Fruit fly (Drosophila melanogaster) whole organism, embryonic: ENCODE data around the gene CG12347.

Experiments
- Ada2b ChIP-seq: fragments of 200-800 bp; sonication (Bioruptor generic); IDR thresholded peaks from 2 replicates; pipeline ENCODE4 v1.3.6; 2022; ENCODE audit warnings: missing biosample characterization, missing genetic modification characterization
- CG10654 ChIP-seq: fragments of 200-800 bp; sonication (Bioruptor generic); optimal IDR thresholded peaks from 2 replicates; lab custom pipeline; 2016; ENCODE audit warnings: missing biosample characterization, missing genetic modification characterization
- CG12299 ChIP-seq: fragments of 200-800 bp; sonication (Bioruptor generic); optimal IDR thresholded peaks from 2 replicates; lab custom pipeline; 2018; ENCODE audit warnings: missing biosample characterization, mild to moderate bottlenecking, missing genetic modification characterization
- CG14667 ChIP-seq: fragments of 200-800 bp; sonication (Bioruptor generic); IDR thresholded peaks from 2 replicates; pipeline ENCODE4 v1.3.6; 2022; ENCODE audit warnings: missing biosample characterization, missing genetic modification characterization
- CG15601 ChIP-seq: fragments of 200-800 bp; sonication (Bioruptor generic); optimal IDR thresholded peaks from 3 replicates; lab custom pipeline; 2019; ENCODE audit warnings: missing biosample characterization, mild to moderate bottlenecking, missing genetic modification characterization, moderate library complexity
- CG1603 ChIP-seq: fragments of 200-800 bp; sonication (Bioruptor generic); optimal IDR thresholded peaks from 2 replicates; lab custom pipeline; 2019; ENCODE audit warnings: missing biosample characterization, mild to moderate bottlenecking, missing genetic modification characterization, moderate library complexity
- CG16813 ChIP-seq: fragments of 200-800 bp; sonication (Bioruptor generic); IDR thresholded peaks from 3 replicates; pipeline ENCODE4 v1.3.6; 2022; ENCODE audit warnings: missing biosample characterization, missing genetic modification characterization; ENCODE audit not compliant: partially characterized antibody
- CG17186 ChIP-seq: fragments of 200-800 bp; sonication (Bioruptor generic); optimal IDR thresholded peaks from 3 replicates; lab custom pipeline; 2017; ENCODE audit warnings: missing biosample characterization, missing genetic modification reagents, missing genetic modification characterization
- CG1832 ChIP-seq: fragments of 200-800 bp; sonication (Bioruptor generic); optimal IDR thresholded peaks from 2 replicates; lab custom pipeline; 2017; ENCODE audit warnings: missing biosample characterization, mild to moderate bottlenecking, missing genetic modification characterization, inconsistent platforms
- CG2120 ChIP-seq: fragments of 200-800 bp; sonication (Bioruptor generic); optimal IDR thresholded peaks from 3 replicates; lab custom pipeline; 2016; ENCODE audit warnings: missing biosample characterization, missing genetic modification characterization
- CG8388 ChIP-seq: fragments of 200-800 bp; sonication (Bioruptor generic); optimal IDR thresholded peaks from 2 replicates; lab custom pipeline; 2019; ENCODE audit warnings: missing biosample characterization, mild to moderate bottlenecking, missing genetic modification characterization, moderate library complexity
- CG9609 ChIP-seq: fragments of 200-800 bp; sonication (Bioruptor generic); optimal IDR thresholded peaks from 3 replicates; lab custom pipeline; 2016; ENCODE audit warnings: missing biosample characterization, missing genetic modification characterization
- Chrac-16 ChIP-seq: fragments of 200-800 bp; sonication (Bioruptor generic); optimal IDR thresholded peaks from 3 replicates; lab custom pipeline; 2016; ENCODE audit warnings: missing biosample characterization, missing genetic modification characterization
- Dbx ChIP-seq: fragments of 200-800 bp; sonication (Bioruptor generic); IDR thresholded peaks from 3 replicates; pipeline ENCODE4 v1.3.6; 2022; ENCODE audit warnings: missing biosample characterization, missing genetic modification characterization
- Dll ChIP-seq: fragments of 200-800 bp; sonication (Bioruptor generic); IDR thresholded peaks from 4 replicates; pipeline ENCODE4 v1.3.6; 2022; ENCODE audit warnings: missing biosample characterization, missing genetic modification characterization; ENCODE audit not compliant: partially characterized antibody
- Dref ChIP-seq: fragments of 200-800 bp; sonication (Bioruptor generic); IDR thresholded peaks from 2 replicates; pipeline ENCODE4 v1.3.6; 2022; ENCODE audit warnings: missing biosample characterization, missing genetic modification characterization
- Ets65A ChIP-seq: fragments of 200-800 bp; sonication (Bioruptor generic); peaks from one replicate; lab custom pipeline; 2016; ENCODE audit warnings: missing biosample characterization, missing genetic modification characterization
- Fer2 ChIP-seq: fragments of 200-800 bp; sonication (Bioruptor generic); optimal IDR thresholded peaks from 2 replicates; lab custom pipeline; 2018; ENCODE audit warnings: missing biosample characterization, mild to moderate bottlenecking, missing genetic modification characterization, moderate library complexity
- Hand ChIP-seq: fragments of 200-800 bp; sonication (Bioruptor generic); optimal IDR thresholded peaks from 2 replicates; lab custom pipeline; 2017; ENCODE audit warnings: mild to moderate bottlenecking, missing biosample characterization, missing genetic modification reagents, missing genetic modification characterization
- Lim3 ChIP-seq: fragments of 200-800 bp; sonication (Bioruptor generic); IDR thresholded peaks from 2 replicates; pipeline ENCODE4 v1.3.6; 2022; ENCODE audit warnings: missing biosample characterization, missing genetic modification characterization
- Meics ChIP-seq: fragments of 200-800 bp; sonication (Bioruptor generic); optimal IDR thresholded peaks from 2 replicates; lab custom pipeline; 2017; ENCODE audit warnings: missing biosample characterization, mild to moderate bottlenecking, missing genetic modification characterization
- Myb ChIP-seq: fragments of 200-800 bp; sonication (Bioruptor generic); optimal IDR thresholded peaks from 2 replicates; lab custom pipeline; 2016; ENCODE audit warnings: missing biosample characterization, missing genetic modification characterization
- Poxn ChIP-seq: fragments of 200-800 bp; sonication (Bioruptor generic); IDR thresholded peaks from 2 replicates; pipeline ENCODE4 v1.3.6; 2022; ENCODE audit warnings: missing biosample characterization, missing genetic modification characterization
- Rfx ChIP-seq: fragments of 200-800 bp; sonication (Bioruptor generic); IDR thresholded peaks from 2 replicates; pipeline ENCODE4 v1.3.6; 2022; ENCODE audit warnings: missing biosample characterization, missing genetic modification characterization
- Ssrp ChIP-seq: fragments of 200-800 bp; sonication (Bioruptor generic); optimal IDR thresholded peaks from 2 replicates; lab custom pipeline; 2018; ENCODE audit warnings: missing biosample characterization, mild to moderate bottlenecking, missing genetic modification characterization, moderate library complexity
- Stat92E ChIP-seq, 3 experiments: fragments of >200 bp in 2 of 3; fragments of 200-800 bp in 1 of 3; sonication (Bioruptor generic) in 1 of 3; optimal IDR thresholded peaks; 2 replicates each; lab custom pipeline; 2017 to 2019; ENCODE audit warnings: missing biosample characterization in 3 of 3, missing genetic modification characterization in 3 of 3, mild to moderate bottlenecking in 1 of 3, moderate library complexity in 1 of 3
- bsh ChIP-seq, 2 experiments: fragments of 200-800 bp; sonication (Bioruptor generic); optimal IDR thresholded peaks; 2 replicates each; lab custom pipeline; 2017 to 2018; ENCODE audit warnings: mild to moderate bottlenecking in 2 of 2, missing biosample characterization in 2 of 2, missing genetic modification characterization in 2 of 2, moderate library complexity in 1 of 2
- caup ChIP-seq: fragments of 200-800 bp; sonication (Bioruptor generic); optimal IDR thresholded peaks from 3 replicates; lab custom pipeline; 2017; ENCODE audit warnings: missing biosample characterization, mild to moderate bottlenecking, missing genetic modification characterization, moderate library complexity; ENCODE audit not compliant: severe bottlenecking
- corto ChIP-seq: fragments of 200-800 bp; sonication (Bioruptor generic); optimal IDR thresholded peaks from 2 replicates; lab custom pipeline; 2016; ENCODE audit warnings: missing biosample characterization, mild to moderate bottlenecking, missing genetic modification characterization, moderate library complexity
- ems ChIP-seq: fragments of 200-800 bp; sonication (Bioruptor generic); optimal IDR thresholded peaks from 3 replicates; lab custom pipeline; 2016; ENCODE audit warnings: missing biosample characterization, missing genetic modification characterization
- fru ChIP-seq: fragments of >200 bp; optimal IDR thresholded peaks from 2 replicates; lab custom pipeline; 2017
- gcm ChIP-seq: fragments of 200-800 bp; sonication (Bioruptor generic); optimal IDR thresholded peaks from 2 replicates; lab custom pipeline; 2019; ENCODE audit warnings: missing biosample characterization, mild to moderate bottlenecking, missing genetic modification characterization, moderate library complexity
- grau ChIP-seq: fragments of 200-800 bp; optimal IDR thresholded peaks from 3 replicates; lab custom pipeline; 2019; ENCODE audit warnings: missing biosample characterization, mild to moderate bottlenecking, missing genetic modification characterization, moderate library complexity
- gt ChIP-seq: fragments of 200-800 bp; sonication (Bioruptor generic); IDR thresholded peaks from 2 replicates; pipeline ENCODE4 v1.3.6; 2022; ENCODE audit warnings: missing biosample characterization, missing genetic modification characterization
- her ChIP-seq: fragments of 200-800 bp; sonication (Bioruptor generic); optimal IDR thresholded peaks from 2 replicates; lab custom pipeline; 2016; ENCODE audit warnings: missing biosample characterization, missing genetic modification characterization
- insv ChIP-seq, 2 experiments: fragments of 200-800 bp; sonication (Bioruptor generic); optimal IDR thresholded peaks; 3 replicates each; lab custom pipeline; 2016 to 2018; ENCODE audit warnings: missing biosample characterization in 2 of 2, missing genetic modification characterization in 2 of 2
- pan ChIP-seq, 4 experiments: fragments of >200 bp in 3 of 4; fragments of 200-800 bp in 1 of 4; sonication (Bioruptor generic) in 1 of 4; optimal IDR thresholded peaks in 3 of 4; IDR thresholded peaks in 1 of 4; 2 replicates each; pipeline versions ENCODE4 v1.3.6 to Lab custom; 2017 to 2022; ENCODE audit warnings: missing biosample characterization in 2 of 4, missing genetic modification characterization in 2 of 4, mixed read lengths in 1 of 4
- pfk ChIP-seq: fragments of 200-800 bp; sonication (Bioruptor generic); optimal IDR thresholded peaks from 2 replicates; lab custom pipeline; 2018; ENCODE audit warnings: missing biosample characterization, mild to moderate bottlenecking, missing genetic modification characterization, moderate library complexity
- pzg ChIP-seq: fragments of 200-800 bp; sonication (Bioruptor generic); optimal IDR thresholded peaks from 3 replicates; lab custom pipeline; 2018; ENCODE audit warnings: missing biosample characterization, mild to moderate bottlenecking, missing genetic modification characterization, moderate library complexity
- run ChIP-seq: fragments of 200-800 bp; sonication (Bioruptor generic); optimal IDR thresholded peaks from 3 replicates; lab custom pipeline; 2018; ENCODE audit warnings: missing biosample characterization, mild to moderate bottlenecking, missing genetic modification characterization
- scrt ChIP-seq: fragments of 200-800 bp; sonication (Bioruptor generic); optimal IDR thresholded peaks from 2 replicates; lab custom pipeline; 2018; ENCODE audit warnings: missing biosample characterization, mild to moderate bottlenecking, missing genetic modification characterization, moderate library complexity
- seq ChIP-seq: fragments of 200-800 bp; sonication (Bioruptor generic); IDR thresholded peaks from 2 replicates; pipeline ENCODE4 v1.3.6; 2022; ENCODE audit warnings: missing biosample characterization, missing genetic modification characterization
- sim ChIP-seq: fragments of 200-800 bp; sonication (Bioruptor generic); IDR thresholded peaks from 2 replicates; pipeline ENCODE4 v1.3.6; 2022; ENCODE audit warnings: missing biosample characterization, missing genetic modification characterization
- sima ChIP-seq: fragments of 200-800 bp; sonication (Bioruptor generic); optimal IDR thresholded peaks from 2 replicates; lab custom pipeline; 2016; ENCODE audit warnings: missing biosample characterization, missing genetic modification characterization
- tgo ChIP-seq: fragments of 200-800 bp; sonication (Bioruptor generic); IDR thresholded peaks from 3 replicates; pipeline ENCODE4 v1.3.6; 2022; ENCODE audit warnings: missing biosample characterization, missing genetic modification characterization
- tna ChIP-seq: fragments of 200-800 bp; sonication (Bioruptor generic); IDR thresholded peaks from 2 replicates; pipeline ENCODE4 v1.3.6; 2022; ENCODE audit warnings: missing biosample characterization, missing genetic modification characterization; ENCODE audit not compliant: partially characterized antibody
- wek ChIP-seq: fragments of 200-800 bp; sonication (Bioruptor generic); optimal IDR thresholded peaks from 3 replicates; lab custom pipeline; 2018; ENCODE audit warnings: missing biosample characterization, mild to moderate bottlenecking, missing genetic modification characterization, moderate library complexity
- zen2 ChIP-seq: fragments of 200-800 bp; sonication (Bioruptor generic); IDR thresholded peaks from 3 replicates; pipeline ENCODE4 v1.3.6; 2022; ENCODE audit warnings: missing biosample characterization, missing genetic modification characterization; ENCODE audit not compliant: partially characterized antibody

The CG12347 gene

dm6 chr3R:17919108-17919882, 13.1 kb downstream of the CG12347 start, which contains the start of gene cpo (continued):
- peak; percentile 88 for TF ChIP-seq sim (GFP tag; lab: Robert Waterston, UW)
- TF ChIP-seq Meics (GFP tag; lab: Kevin White, UChicago): peak; percentile 96
- peak; percentile 82 for TF ChIP-seq Fer2 (tag; lab: Kevin White, UChicago)
- peak; percentile 100 for TF ChIP-seq Ets65A (GFP tag; lab: Kevin White, UChicago)
- peak; percentile 77 for TF ChIP-seq Hand
- peak; percentile 77 for TF ChIP-seq pfk (GFP tag; lab: Kevin White, UChicago)
- peak in 1 of 2 experiments; percentile 88 for TF ChIP-seq bsh (GFP tag; optimal IDR thresholded peaks at IDR 0.05; lab: Kevin White, UChicago)
- TF ChIP-seq seq: peak; percentile 83
- TF ChIP-seq CG10654: peak; percentile 87
- TF ChIP-seq pan (optimal IDR thresholded peaks at IDR 0.05; lab: Kevin White, UChicago): no peak
- peak in 1 of 2 experiments; percentile 93 for TF ChIP-seq pan (GFP tag; optimal IDR thresholded peaks at IDR 0.05 in 1 of 2, IDR thresholded peaks at IDR 0.05 in 1 of 2)
- TF ChIP-seq CG2120 (GFP tag; lab: Kevin White, UChicago): peak; percentile 57
- peak; percentile 65 for TF ChIP-seq run
- no peak for TF ChIP-seq Stat92E (GFP tag; optimal IDR thresholded peaks at IDR 0.05; lab: Kevin White, UChicago)
- TF ChIP-seq CG12299 (tag; lab: Kevin White, UChicago): peak; percentile 79
- peak; percentile 86 for TF ChIP-seq CG15601 (tag; lab: Kevin White, UChicago)
- peak in 1 of 2 experiments; percentile 78 for TF ChIP-seq insv (GFP tag; optimal IDR thresholded peaks at IDR 0.05; lab: Kevin White, UChicago)
- TF ChIP-seq Dll (GFP tag; lab: Robert Waterston, UW): no peak
- peak; percentile 75 for TF ChIP-seq Ssrp
- peak; percentile 82 for TF ChIP-seq Dbx
- TF ChIP-seq Ada2b (GFP tag; lab: Robert Waterston, UW): peak; percentile 80
- no peak for TF ChIP-seq CG1832 (GFP tag; lab: Kevin White, UChicago)
- no peak for TF ChIP-seq fru
- TF ChIP-seq corto (GFP tag; lab: Kevin White, UChicago): no peak
- TF ChIP-seq Chrac-16 (GFP tag; lab: Kevin White, UChicago): peak; percentile 37
- peak; percentile 76 for TF ChIP-seq grau (tag; lab: Kevin White, UChicago)
- TF ChIP-seq CG8388 (GFP tag; lab: Kevin White, UChicago): peak; percentile 79
- TF ChIP-seq Lim3 (GFP tag; lab: Robert Waterston, UW): peak; percentile 67
- peak; percentile 58 for TF ChIP-seq Myb (GFP tag; lab: Kevin White, UChicago)
- TF ChIP-seq gt (GFP tag; lab: Robert Waterston, UW): peak; percentile 73
- TF ChIP-seq CG17186: peak; percentile 84
- TF ChIP-seq scrt (GFP tag; lab: Kevin White, UChicago): peak; percentile 88
- peak; percentile 94 for TF ChIP-seq Rfx (GFP tag; lab: Robert Waterston, UW)
- TF ChIP-seq her (GFP tag; lab: Kevin White, UChicago): peak; percentile 79
- peak; percentile 50 for TF ChIP-seq pzg (GFP tag; lab: Kevin White, UChicago)
- TF ChIP-seq CG14667 (GFP tag; lab: Robert Waterston, UW): peak; percentile 65; the same call in 1 of the 2 replicates
- TF ChIP-seq zen2 (GFP tag; lab: Robert Waterston, UW): no peak
- TF ChIP-seq caup (GFP tag; lab: Kevin White, UChicago): peak; percentile 98
- TF ChIP-seq tgo (GFP tag; lab: Robert Waterston, UW): peak; percentile 82
- TF ChIP-seq wek (GFP tag; lab: Kevin White, UChicago): peak; percentile 93
- no peak for TF ChIP-seq Dref (GFP tag; lab: Robert Waterston, UW)
- no peak for TF ChIP-seq CG16813
- TF ChIP-seq gcm (GFP tag; lab: Kevin White, UChicago): peak; percentile 79
- TF ChIP-seq CG9609 (GFP tag; lab: Kevin White, UChicago): peak; percentile 88
- peak; percentile 60 for TF ChIP-seq ems (GFP tag; lab: Kevin White, UChicago)
- 0 out of 2 replicates have a peak, but pooled peaks have one; percentile 32 for TF ChIP-seq Poxn (GFP tag; lab: Robert Waterston, UW)
- TF ChIP-seq CG1603 (tag; lab: Kevin White, UChicago): peak; percentile 93
- TF ChIP-seq tna (GFP tag; lab: Robert Waterston, UW): no peak
- peak; percentile 85 for TF ChIP-seq sima (GFP tag; lab: Kevin White, UChicago)
